Worm (Caenorhabditis elegans) whole organism, L3 larva: Measurements from ENCODE around the gene pdf-1.

Experiments
- R02D3.7 ChIP-seq: fragments of 150-350 bp; optimal IDR thresholded peaks from 2 replicates; lab custom pipeline; 2014; ENCODE audit warnings: missing biosample characterization, missing genetic modification characterization
- ZK546.5 ChIP-seq: sonication (generic microtip); optimal IDR thresholded peaks from 2 replicates; lab custom pipeline; 2017; ENCODE audit warnings: missing biosample characterization, missing genetic modification characterization
- aly-2 ChIP-seq: fragments of 150-350 bp; optimal IDR thresholded peaks from 2 replicates; lab custom pipeline; 2014; ENCODE audit warnings: missing biosample characterization, missing genetic modification characterization
- ceh-16 ChIP-seq: sonication (generic microtip); optimal IDR thresholded peaks from 2 replicates; lab custom pipeline; 2017; ENCODE audit warnings: missing biosample characterization, missing genetic modification characterization
- ceh-28 ChIP-seq: fragments of 150-350 bp; optimal IDR thresholded peaks from 2 replicates; lab custom pipeline; 2014; ENCODE audit warnings: missing biosample characterization, missing genetic modification reagents, missing genetic modification characterization
- ceh-82 ChIP-seq: fragments of 150-350 bp; optimal IDR thresholded peaks from 2 replicates; lab custom pipeline; 2014; ENCODE audit warnings: missing biosample characterization, missing genetic modification characterization
- daf-12 ChIP-seq: fragments of 150-350 bp; optimal IDR thresholded peaks from 2 replicates; lab custom pipeline; 2014; ENCODE audit warnings: missing biosample characterization, missing genetic modification reagents, missing genetic modification characterization
- egl-27 ChIP-seq: sonication (generic microtip); optimal IDR thresholded peaks from 4 replicates; lab custom pipeline; 2017; ENCODE audit warnings: missing biosample characterization, missing genetic modification reagents, missing genetic modification characterization
- egl-5 ChIP-seq: fragments of 150-350 bp; optimal IDR thresholded peaks from 2 replicates; lab custom pipeline; 2017; ENCODE audit warnings: missing biosample characterization, missing genetic modification reagents, missing genetic modification characterization, inconsistent platforms
- elt-1 ChIP-seq: fragments of 150-350 bp; optimal IDR thresholded peaks from 2 replicates; lab custom pipeline; 2014; ENCODE audit warnings: missing biosample characterization, missing genetic modification characterization
- elt-2 ChIP-seq: sonication (generic microtip); optimal IDR thresholded peaks from 2 replicates; lab custom pipeline; 2016; ENCODE audit warnings: missing genetic modification reagents, mild to moderate bottlenecking, missing genetic modification characterization, missing compliant biosample characterization
- elt-3 ChIP-seq, 3 experiments: fragments of 150-350 bp in 1 of 3; sonication (generic microtip) in 2 of 3; optimal IDR thresholded peaks; 2 replicates in 2 of 3; 4 replicates in 1 of 3; lab custom pipeline; 2014 to 2017; ENCODE audit warnings: missing biosample characterization in 3 of 3, missing genetic modification characterization in 3 of 3
- eor-1 ChIP-seq, 2 experiments: fragments of 150-350 bp; optimal IDR thresholded peaks; 2 replicates each; lab custom pipeline; 2014 to 2018; ENCODE audit warnings: missing biosample characterization in 2 of 2, missing genetic modification characterization in 2 of 2
- fkh-10 ChIP-seq: sonication (generic microtip); optimal IDR thresholded peaks from 2 replicates; lab custom pipeline; 2017; ENCODE audit warnings: missing biosample characterization, missing genetic modification reagents, missing genetic modification characterization
- fkh-2 ChIP-seq: fragments of 150-350 bp; optimal IDR thresholded peaks from 2 replicates; lab custom pipeline; 2014; ENCODE audit warnings: missing biosample characterization, missing genetic modification reagents, missing genetic modification characterization
- fos-1 ChIP-seq: fragments of 150-350 bp; optimal IDR thresholded peaks from 2 replicates; lab custom pipeline; 2014; ENCODE audit warnings: missing biosample characterization, missing genetic modification characterization
- hmg-11 ChIP-seq: sonication (generic microtip); optimal IDR thresholded peaks from 2 replicates; lab custom pipeline; 2016; ENCODE audit warnings: missing genetic modification characterization, missing compliant biosample characterization
- jun-1 ChIP-seq: fragments of 150-350 bp; optimal IDR thresholded peaks from 2 replicates; lab custom pipeline; 2014; ENCODE audit warnings: missing biosample characterization, missing genetic modification reagents, missing genetic modification characterization
- lin-15B ChIP-seq: fragments of 150-350 bp; optimal IDR thresholded peaks from 2 replicates; lab custom pipeline; 2014; ENCODE audit warnings: missing biosample characterization, missing genetic modification characterization
- lin-39 ChIP-seq: fragments of 150-350 bp; optimal IDR thresholded peaks from 2 replicates; lab custom pipeline; 2018; ENCODE audit warnings: missing biosample characterization, missing genetic modification reagents, missing genetic modification characterization
- lsy-12 ChIP-seq: sonication (generic microtip); optimal IDR thresholded peaks from 2 replicates; lab custom pipeline; 2016; ENCODE audit warnings: mild to moderate bottlenecking, missing genetic modification characterization, missing compliant biosample characterization
- mdl-1 ChIP-seq: fragments of 150-350 bp; optimal IDR thresholded peaks from 2 replicates; lab custom pipeline; 2014; ENCODE audit warnings: missing biosample characterization, missing genetic modification characterization
- mml-1 ChIP-seq: fragments of 150-350 bp; sonication (generic microtip); optimal IDR thresholded peaks from 3 replicates; lab custom pipeline; 2014; ENCODE audit warnings: missing biosample characterization, missing genetic modification characterization
- nfya-1 ChIP-seq: sonication (generic microtip); optimal IDR thresholded peaks from 2 replicates; lab custom pipeline; 2017; ENCODE audit warnings: missing genetic modification characterization, mild to moderate bottlenecking, missing compliant biosample characterization, antibody characterized with exemption, moderate library complexity; ENCODE audit not compliant: insufficient read depth
- nhr-11 ChIP-seq: fragments of 150-350 bp; optimal IDR thresholded peaks from 2 replicates; lab custom pipeline; 2014; ENCODE audit warnings: missing biosample characterization, missing genetic modification characterization
- nhr-12 ChIP-seq: fragments of 150-350 bp; optimal IDR thresholded peaks from 2 replicates; lab custom pipeline; 2014; ENCODE audit warnings: missing biosample characterization, missing genetic modification characterization
- nhr-23 ChIP-seq: fragments of 150-350 bp; optimal IDR thresholded peaks from 2 replicates; lab custom pipeline; 2014; ENCODE audit warnings: missing biosample characterization, missing genetic modification reagents, missing genetic modification characterization
- nhr-237 ChIP-seq: fragments of 150-350 bp; optimal IDR thresholded peaks from 2 replicates; lab custom pipeline; 2014; ENCODE audit warnings: missing biosample characterization, missing genetic modification characterization
- nhr-25 ChIP-seq: sonication (generic microtip); optimal IDR thresholded peaks from 2 replicates; lab custom pipeline; 2017; ENCODE audit warnings: missing biosample characterization, missing genetic modification characterization
- nhr-28 ChIP-seq: fragments of 150-350 bp; optimal IDR thresholded peaks from 2 replicates; lab custom pipeline; 2014; ENCODE audit warnings: missing biosample characterization, missing genetic modification characterization
- nhr-67 ChIP-seq: fragments of 150-350 bp; optimal IDR thresholded peaks from 2 replicates; lab custom pipeline; 2014; ENCODE audit warnings: missing biosample characterization, missing genetic modification characterization
- nhr-76 ChIP-seq: fragments of 150-350 bp; sonication (generic microtip); optimal IDR thresholded peaks from 5 replicates; lab custom pipeline; 2014; ENCODE audit warnings: missing biosample characterization, missing genetic modification characterization
- pha-4 ChIP-seq: fragments of 150-350 bp; optimal IDR thresholded peaks from 2 replicates; lab custom pipeline; 2014; ENCODE audit warnings: missing biosample characterization, missing genetic modification reagents, missing genetic modification characterization
- pqm-1 ChIP-seq: fragments of 150-350 bp; optimal IDR thresholded peaks from 2 replicates; lab custom pipeline; 2017; ENCODE audit warnings: missing biosample characterization, missing genetic modification characterization, inconsistent platforms
- sea-2 ChIP-seq: fragments of 150-350 bp; sonication (generic microtip); optimal IDR thresholded peaks from 4 replicates; lab custom pipeline; 2014; ENCODE audit warnings: missing biosample characterization, missing genetic modification reagents, missing genetic modification characterization
- skn-1 ChIP-seq: fragments of 150-350 bp; optimal IDR thresholded peaks from 2 replicates; lab custom pipeline; 2014; ENCODE audit warnings: missing biosample characterization, missing genetic modification characterization
- snpc-4 ChIP-seq: fragments of 150-350 bp; optimal IDR thresholded peaks from 2 replicates; lab custom pipeline; 2014; ENCODE audit warnings: missing biosample characterization, missing genetic modification characterization
- tbx-2 ChIP-seq: sonication (generic microtip); optimal IDR thresholded peaks from 2 replicates; lab custom pipeline; 2016; ENCODE audit warnings: mild to moderate bottlenecking, missing genetic modification characterization, missing compliant biosample characterization
- unc-39 ChIP-seq: sonication (generic microtip); optimal IDR thresholded peaks from 4 replicates; lab custom pipeline; 2017; ENCODE audit warnings: missing biosample characterization, missing genetic modification characterization
- unc-62 ChIP-seq: fragments of 150-350 bp; sonication (generic microtip); optimal IDR thresholded peaks from 4 replicates; lab custom pipeline; 2014; ENCODE audit warnings: missing biosample characterization, missing genetic modification reagents, missing genetic modification characterization
- ztf-11 ChIP-seq: fragments of 150-350 bp; optimal IDR thresholded peaks from 2 replicates; lab custom pipeline; 2014; ENCODE audit warnings: missing biosample characterization, missing genetic modification characterization

Gene pdf-1

ce11 chrIII:6903056-6903977 lies 9.0 kb downstream of the pdf-1 start, which contains the start of the genes brc-2 and T07E3.3:
Gene brc-2 (minus strand): TSS chrIII:6903106.
Gene T07E3.3 (plus strand): TSS chrIII:6903877.
- peak; percentile 60 for TF ChIP-seq elt-2 (tag; lab: Kevin White, UChicago)
- peak; percentile 14 for TF ChIP-seq skn-1
- peak; percentile 5 for TF ChIP-seq hmg-11
- TF ChIP-seq nhr-76 (tag; lab: Kevin White, UChicago) = no peak
- peak; percentile 67 for TF ChIP-seq pha-4 (tag; lab: Kevin White, UChicago)
- no peak for TF ChIP-seq elt-1 (tag; lab: Kevin White, UChicago)
- peak; percentile 0 for TF ChIP-seq nfya-1 (tag; lab: Kevin White, UChicago)
- peak; percentile 42 for TF ChIP-seq pqm-1 (tag; lab: Kevin White, UChicago)

ce11 chrIII:6900609-6901008 lies 11.7 kb downstream of the pdf-1 start:
- TF ChIP-seq lsy-12 (no peak), aly-2 (tag; lab: Kevin White, UChicago) (peak; percentile 9), nhr-11 (tag; lab: Kevin White, UChicago) (no peak), nhr-23 (tag; lab: Kevin White, UChicago) (peak; percentile 2), ceh-28 (tag; lab: Kevin White, UChicago) (peak; percentile 23)
- TF ChIP-seq, all 47 proteins: peak for 3

- TF ChIP-seq tbx-2 (tag; lab: Kevin White, UChicago) (no peak), nhr-28 (no peak), pqm-1 (tag; lab: Kevin White, UChicago) (peak; percentile 44), mdl-1 (tag; lab: Kevin White, UChicago) (no peak), unc-62 (GFP tag; lab: Kevin White, UChicago) (no peak), ceh-28 (tag; lab: Kevin White, UChicago) (no peak), ztf-11 (tag; lab: Kevin White, UChicago) (no peak), unc-39 (tag; lab: Kevin White, UChicago) (no peak), daf-12 (tag; lab: Kevin White, UChicago) (no peak), sea-2 (GFP tag; lab: Kevin White, UChicago) (no peak), nhr-25 (tag; lab: Kevin White, UChicago) (peak; percentile 36), lsy-12 (no peak), R02D3.7 (tag; lab: Kevin White, UChicago) (no peak), nhr-11 (tag; lab: Kevin White, UChicago) (peak; percentile 54), snpc-4 (no peak), mml-1 (tag; lab: Kevin White, UChicago) (peak; percentile 33), hmg-11 (no peak), elt-2 (tag; lab: Kevin White, UChicago) (peak; percentile 4), lin-39 (tag; lab: Kevin White, UChicago) (no peak), nhr-67 (no peak), eor-1 (tag; optimal IDR thresholded peaks at IDR 0.05; lab: Kevin White, UChicago) (no peak), skn-1 (no peak), ceh-16 (no peak), fkh-2 (tag; lab: Kevin White, UChicago) (no peak), nhr-23 (tag; lab: Kevin White, UChicago) (peak; percentile 64), nhr-237 (tag; lab: Kevin White, UChicago) (no peak), nhr-12 (no peak), elt-3 (tag; optimal IDR thresholded peaks at IDR 0.05; lab: Kevin White, UChicago) (no peak), jun-1 (tag; lab: Kevin White, UChicago) (peak; percentile 27), nfya-1 (tag; lab: Kevin White, UChicago) (peak; percentile 1), egl-5 (tag; lab: Kevin White, UChicago) (no peak)
Observed at ce11 chrIII:6898518-6898917, 13.8 kb downstream of the pdf-1 start.

ce11 chrIII:6897587-6898064 lies 14.7 kb downstream of the pdf-1 start, which contains the start of gene T07E3.4:
Gene T07E3.4 (plus strand): TSS chrIII:6898014.
- TF ChIP-seq nhr-11 (tag; lab: Kevin White, UChicago) = peak; percentile 58
- TF ChIP-seq nhr-237 (tag; lab: Kevin White, UChicago) = no peak
- peak; percentile 63 for TF ChIP-seq jun-1 (tag; lab: Kevin White, UChicago)
- TF ChIP-seq eor-1 (tag; optimal IDR thresholded peaks at IDR 0.05; lab: Kevin White, UChicago) = no peak
- peak; percentile 77 for TF ChIP-seq hmg-11
- peak; percentile 90 for TF ChIP-seq nhr-23 (tag; lab: Kevin White, UChicago)
- TF ChIP-seq elt-1 (tag; lab: Kevin White, UChicago) = no peak
- TF ChIP-seq egl-27 (tag; lab: Kevin White, UChicago) = peak; percentile 24
- TF ChIP-seq skn-1 = no peak
- no peak for TF ChIP-seq nhr-28
- TF ChIP-seq lsy-12 = no peak
- TF ChIP-seq pha-4 (tag; lab: Kevin White, UChicago) = peak; percentile 44
- no peak for TF ChIP-seq fkh-10 (GFP tag; lab: Kevin White, UChicago)
- TF ChIP-seq lin-15B (tag; lab: Kevin White, UChicago) = peak; percentile 38
- TF ChIP-seq daf-12 (tag; lab: Kevin White, UChicago) = no peak
- TF ChIP-seq ceh-82 (tag; lab: Kevin White, UChicago) = no peak
- TF ChIP-seq nhr-67 = no peak
- TF ChIP-seq fos-1 (tag; lab: Kevin White, UChicago) = peak; percentile 34
- TF ChIP-seq ceh-28 (tag; lab: Kevin White, UChicago) = peak; percentile 47
- no peak for TF ChIP-seq fkh-2 (tag; lab: Kevin White, UChicago)
- TF ChIP-seq ceh-16 = no peak
- TF ChIP-seq sea-2 (GFP tag; lab: Kevin White, UChicago) = no peak
- TF ChIP-seq nfya-1 (tag; lab: Kevin White, UChicago) = peak; percentile 88
- no peak for TF ChIP-seq R02D3.7 (tag; lab: Kevin White, UChicago)
- no peak for TF ChIP-seq aly-2 (tag; lab: Kevin White, UChicago)
- no peak for TF ChIP-seq unc-39 (tag; lab: Kevin White, UChicago)
- TF ChIP-seq ZK546.5 (tag; lab: Kevin White, UChicago) = no peak
